Fruit fly (Drosophila melanogaster) whole organism, prepupa: ENCODE results near the gene CG32152.

ENCODE experiments used
- CG10631 ChIP-seq: fragments of 200-800 bp; sonication (Bioruptor generic); optimal IDR thresholded peaks from 2 replicates; lab custom pipeline; 2016; ENCODE audit warnings: missing biosample characterization, missing genetic modification characterization
- CG10669 ChIP-seq: fragments of 200-800 bp; sonication (Bioruptor generic); optimal IDR thresholded peaks from 3 replicates; lab custom pipeline; 2018; ENCODE audit warnings: missing biosample characterization, mild to moderate bottlenecking, missing genetic modification characterization, moderate library complexity
- CG11294 ChIP-seq: fragments of 200-800 bp; sonication (Bioruptor generic); IDR thresholded peaks from 2 replicates; pipeline ENCODE4 v1.3.6; 2022; ENCODE audit warnings: missing biosample characterization, missing genetic modification characterization
- CG11762 ChIP-seq: fragments of 200-800 bp; sonication (Bioruptor generic); optimal IDR thresholded peaks from 3 replicates; lab custom pipeline; 2016; ENCODE audit warnings: missing biosample characterization, missing genetic modification characterization; ENCODE audit not compliant: insufficient read depth
- CG15336 ChIP-seq: fragments of 200-800 bp; sonication (Bioruptor generic); IDR thresholded peaks from 2 replicates; pipeline ENCODE4 v1.3.6; 2022; ENCODE audit warnings: missing biosample characterization, missing genetic modification characterization
- CG16779 ChIP-seq: fragments of 200-800 bp; sonication (Bioruptor generic); optimal IDR thresholded peaks from 3 replicates; lab custom pipeline; 2017; ENCODE audit warnings: missing biosample characterization, mild to moderate bottlenecking, missing genetic modification characterization
- CG3032 ChIP-seq: fragments of 200-800 bp; optimal IDR thresholded peaks from 2 replicates; lab custom pipeline; 2019; ENCODE audit warnings: missing biosample characterization, mild to moderate bottlenecking, missing genetic modification characterization, moderate library complexity
- CG31627 ChIP-seq: fragments of 200-800 bp; sonication (Bioruptor generic); optimal IDR thresholded peaks from 3 replicates; lab custom pipeline; 2016; ENCODE audit warnings: missing biosample characterization, missing genetic modification characterization
- CG34406 ChIP-seq: fragments of 200-800 bp; sonication (Bioruptor generic); optimal IDR thresholded peaks from 3 replicates; lab custom pipeline; 2016; ENCODE audit warnings: missing biosample characterization, missing genetic modification characterization
- CG3919 ChIP-seq: fragments of 200-800 bp; sonication (Bioruptor generic); optimal IDR thresholded peaks from 3 replicates; lab custom pipeline; 2016; ENCODE audit warnings: missing biosample characterization, missing genetic modification characterization
- CG4318 ChIP-seq: fragments of 200-800 bp; sonication (Bioruptor generic); optimal IDR thresholded peaks from 3 replicates; lab custom pipeline; 2017; ENCODE audit warnings: missing biosample characterization, mild to moderate bottlenecking, missing genetic modification characterization
- CG6792 ChIP-seq: fragments of 200-800 bp; sonication (Bioruptor generic); optimal IDR thresholded peaks from 3 replicates; lab custom pipeline; 2016; ENCODE audit warnings: missing biosample characterization, missing genetic modification characterization
- CG6808 ChIP-seq: fragments of 200-800 bp; sonication (Bioruptor generic); optimal IDR thresholded peaks from 3 replicates; lab custom pipeline; 2017; ENCODE audit warnings: missing biosample characterization, missing genetic modification characterization, mild to moderate bottlenecking, moderate library complexity, missing genetic modification reagents
- CG6854 ChIP-seq: fragments of 200-800 bp; sonication (Bioruptor generic); optimal IDR thresholded peaks from 2 replicates; lab custom pipeline; 2017; ENCODE audit warnings: missing biosample characterization, mild to moderate bottlenecking, missing genetic modification characterization
- CG7368 ChIP-seq: fragments of 200-800 bp; sonication (Bioruptor generic); optimal IDR thresholded peaks from 3 replicates; lab custom pipeline; 2016; ENCODE audit warnings: missing biosample characterization, missing genetic modification characterization
- CG8119 ChIP-seq: fragments of 200-800 bp; sonication (Bioruptor generic); IDR thresholded peaks from 3 replicates; pipeline ENCODE4 v1.3.6; 2022; ENCODE audit warnings: missing biosample characterization, missing genetic modification characterization
- CG8319 ChIP-seq: fragments of 200-800 bp; sonication (Bioruptor generic); optimal IDR thresholded peaks from 3 replicates; lab custom pipeline; 2016; ENCODE audit warnings: missing biosample characterization, missing genetic modification characterization
- CG8632 ChIP-seq: fragments of 200-800 bp; sonication (Bioruptor generic); optimal IDR thresholded peaks from 3 replicates; lab custom pipeline; 2016; ENCODE audit warnings: missing biosample characterization, missing genetic modification characterization
- CG9139 ChIP-seq: fragments of 200-800 bp; sonication (Bioruptor generic); optimal IDR thresholded peaks from 3 replicates; lab custom pipeline; 2017; ENCODE audit warnings: missing biosample characterization, mild to moderate bottlenecking, missing genetic modification characterization
- Eip93F ChIP-seq: fragments of 200-800 bp; sonication (Bioruptor generic); optimal IDR thresholded peaks from 2 replicates; lab custom pipeline; 2016; ENCODE audit warnings: missing biosample characterization, mild to moderate bottlenecking, missing genetic modification characterization
- Ets21C ChIP-seq: fragments of 200-800 bp; sonication (Bioruptor generic); optimal IDR thresholded peaks from 3 replicates; lab custom pipeline; 2016; ENCODE audit warnings: missing biosample characterization, missing genetic modification characterization
- Gug ChIP-seq: fragments of 200-800 bp; sonication (Bioruptor generic); IDR thresholded peaks from 2 replicates; pipeline ENCODE4 v1.3.6; 2022; ENCODE audit warnings: missing biosample characterization, missing genetic modification characterization
- Hr38 ChIP-seq: sonication (Bioruptor generic); optimal IDR thresholded peaks from 2 replicates; lab custom pipeline; 2016; ENCODE audit warnings: missing biosample characterization, missing genetic modification characterization
- Hr39 ChIP-seq: fragments of 200-800 bp; sonication (Bioruptor generic); optimal IDR thresholded peaks from 2 replicates; lab custom pipeline; 2016; ENCODE audit warnings: missing biosample characterization, missing genetic modification characterization
- OdsH ChIP-seq: fragments of 200-800 bp; sonication (Bioruptor generic); optimal IDR thresholded peaks from 3 replicates; lab custom pipeline; 2016; ENCODE audit warnings: missing biosample characterization, missing genetic modification characterization
- Smox ChIP-seq: fragments of 200-800 bp; sonication (Bioruptor generic); optimal IDR thresholded peaks from 3 replicates; lab custom pipeline; 2016; ENCODE audit warnings: missing biosample characterization, missing genetic modification characterization
- Sox14 ChIP-seq: fragments of 200-800 bp; sonication (Bioruptor generic); optimal IDR thresholded peaks from 3 replicates; lab custom pipeline; 2016; ENCODE audit warnings: missing biosample characterization, missing genetic modification characterization
- achi ChIP-seq: fragments of 200-800 bp; sonication (Bioruptor generic); optimal IDR thresholded peaks from 3 replicates; lab custom pipeline; 2016; ENCODE audit warnings: missing biosample characterization, missing genetic modification characterization
- acj6 ChIP-seq: fragments of 200-800 bp; sonication (Bioruptor generic); optimal IDR thresholded peaks from 3 replicates; lab custom pipeline; 2016; ENCODE audit warnings: missing biosample characterization, missing genetic modification characterization
- cyc ChIP-seq: fragments of 200-800 bp; sonication (Bioruptor generic); optimal IDR thresholded peaks from 3 replicates; lab custom pipeline; 2016; ENCODE audit warnings: missing biosample characterization, missing genetic modification characterization
- dac ChIP-seq: fragments of 200-800 bp; sonication (Bioruptor generic); optimal IDR thresholded peaks from 2 replicates; lab custom pipeline; 2017; ENCODE audit warnings: missing biosample characterization, mild to moderate bottlenecking, missing genetic modification characterization
- dsx ChIP-seq: fragments of 200-800 bp; optimal IDR thresholded peaks from 3 replicates; lab custom pipeline; 2019; ENCODE audit warnings: missing biosample characterization, mild to moderate bottlenecking, missing genetic modification characterization, moderate library complexity; ENCODE audit not compliant: poor library complexity, severe bottlenecking
- eg ChIP-seq: fragments of 200-800 bp; sonication (Bioruptor generic); IDR thresholded peaks from 3 replicates; pipeline ENCODE4 v1.3.6; 2022; ENCODE audit warnings: missing biosample characterization, missing genetic modification characterization
- esn ChIP-seq: fragments of 200-800 bp; sonication (Bioruptor generic); optimal IDR thresholded peaks from 2 replicates; lab custom pipeline; 2016; ENCODE audit warnings: missing biosample characterization, mild to moderate bottlenecking, missing genetic modification characterization, moderate library complexity
- fd59A ChIP-seq: fragments of 200-800 bp; sonication (Bioruptor generic); optimal IDR thresholded peaks from 2 replicates; lab custom pipeline; 2017; ENCODE audit warnings: missing biosample characterization, mild to moderate bottlenecking, missing genetic modification characterization, missing genetic modification reagents
- fd85E ChIP-seq: fragments of 200-800 bp; sonication (Bioruptor generic); optimal IDR thresholded peaks from 3 replicates; lab custom pipeline; 2016; ENCODE audit warnings: missing biosample characterization, missing genetic modification characterization
- lz ChIP-seq: fragments of 200-800 bp; sonication (Bioruptor generic); optimal IDR thresholded peaks from 3 replicates; lab custom pipeline; 2016; ENCODE audit warnings: missing biosample characterization, missing genetic modification characterization
- spab ChIP-seq: fragments of 200-800 bp; sonication (Bioruptor generic); optimal IDR thresholded peaks from 2 replicates; lab custom pipeline; 2017; ENCODE audit warnings: missing biosample characterization, mild to moderate bottlenecking, missing genetic modification characterization, missing genetic modification reagents
- ss ChIP-seq, 2 experiments: fragments of 200-800 bp; sonication (Bioruptor generic); optimal IDR thresholded peaks; 2 replicates in 1 of 2; 3 replicates in 1 of 2; lab custom pipeline; 2017 to 2018; ENCODE audit warnings: mild to moderate bottlenecking in 2 of 2, missing biosample characterization in 2 of 2, missing genetic modification characterization in 2 of 2, moderate library complexity in 1 of 2
- svp ChIP-seq: fragments of 200-800 bp; sonication (Bioruptor generic); peaks from one replicate; lab custom pipeline; 2016; ENCODE audit warnings: missing biosample characterization, missing genetic modification characterization
- topi ChIP-seq: fragments of 200-800 bp; sonication (Bioruptor generic); optimal IDR thresholded peaks from 3 replicates; lab custom pipeline; 2016; ENCODE audit warnings: missing biosample characterization, missing genetic modification characterization
- vri ChIP-seq: fragments of 200-800 bp; sonication (Bioruptor generic); optimal IDR thresholded peaks from 3 replicates; lab custom pipeline; 2016; ENCODE audit warnings: missing biosample characterization, mild to moderate bottlenecking, missing genetic modification characterization

Gene CG32152

DNA sequence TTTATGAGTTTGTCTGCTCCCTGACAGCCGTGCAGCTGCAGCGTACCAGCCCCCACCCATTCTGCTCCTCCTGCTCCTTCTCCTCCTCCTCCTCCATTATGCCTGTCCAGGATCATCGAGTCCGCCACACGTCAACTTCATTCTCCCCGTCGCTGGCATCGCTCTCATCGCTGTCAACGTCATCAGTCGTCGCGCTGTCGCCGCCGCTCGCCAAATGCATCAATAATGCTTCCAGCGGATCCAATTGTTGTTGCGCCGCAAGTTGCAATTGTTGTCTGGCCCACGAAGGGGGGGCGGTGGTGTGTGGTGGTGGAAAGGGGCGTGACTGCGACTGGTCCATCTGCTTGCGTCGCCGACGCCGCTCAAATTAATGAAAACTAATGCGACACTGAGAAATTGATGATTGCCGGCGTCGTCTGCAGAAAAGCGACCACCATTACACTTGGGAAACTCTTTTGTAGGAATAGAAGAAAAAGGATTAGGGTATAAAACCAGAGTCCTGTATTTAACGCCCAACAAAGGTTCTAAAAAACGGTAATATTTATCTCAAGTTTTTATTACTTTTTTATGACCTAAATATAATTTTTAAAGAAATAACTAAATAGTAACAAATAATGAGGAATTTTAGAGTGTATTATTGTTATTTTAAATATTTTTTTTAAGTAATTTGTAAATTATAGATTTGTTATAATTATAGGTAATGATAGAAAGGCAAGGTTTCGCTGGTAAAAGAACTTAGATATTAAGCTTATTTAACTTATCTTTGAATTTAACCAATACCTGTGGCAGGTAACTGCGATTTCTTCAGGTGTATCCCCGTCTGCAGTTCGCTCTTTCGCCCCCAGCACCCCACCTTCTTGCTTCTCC is 45.5 kb upstream of the CG32152 start (continued):
- TF ChIP-seq Smox (GFP tag; lab: Kevin White, UChicago) (peak; percentile 0), eg (no peak), CG7368 (GFP tag; lab: Kevin White, UChicago) (peak; percentile 15), CG4318 (GFP tag; lab: Kevin White, UChicago) (peak; percentile 1), svp (GFP tag; lab: Kevin White, UChicago) (peak; percentile 79), dac (GFP tag; lab: Kevin White, UChicago) (no peak), CG31627 (GFP tag; lab: Kevin White, UChicago) (peak; percentile 1), CG8319 (GFP tag; lab: Kevin White, UChicago) (peak; percentile 1), CG3919 (GFP tag; lab: Kevin White, UChicago) (peak; percentile 42), CG11294 (no peak), Gug (no peak), Sox14 (GFP tag; lab: Kevin White, UChicago) (no peak), topi (GFP tag; lab: Kevin White, UChicago) (peak; percentile 33), spab (peak; percentile 67), CG6792 (GFP tag; lab: Kevin White, UChicago) (peak; percentile 18), esn (GFP tag; lab: Kevin White, UChicago) (peak; percentile 56), CG15336 (GFP tag; lab: Robert Waterston, UW) (no peak), vri (no peak)

DNA sequence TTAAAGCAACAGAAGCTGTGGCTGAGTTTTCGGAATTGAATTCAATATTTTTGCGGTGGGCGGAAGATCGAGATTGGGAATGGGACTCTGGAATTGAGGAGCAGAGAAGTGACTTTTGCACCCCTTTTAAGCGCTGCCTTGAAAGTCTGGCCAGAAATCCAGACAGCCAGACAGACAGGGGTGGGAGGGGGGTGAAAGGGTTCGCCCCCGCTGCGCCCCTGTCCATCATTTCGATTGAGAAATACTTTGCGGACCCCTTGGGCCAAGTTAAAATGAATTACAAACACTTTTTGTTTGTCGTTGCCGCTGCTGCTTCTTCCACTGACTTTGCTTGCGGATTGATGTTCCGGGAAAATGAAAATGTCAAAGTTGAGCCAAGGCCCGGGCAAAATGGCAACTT is 39.7 kb upstream of the CG32152 start:
- no peak for TF ChIP-seq OdsH (GFP tag; lab: Kevin White, UChicago)
- TF ChIP-seq CG11762 (GFP tag; lab: Kevin White, UChicago): no peak
- no peak for TF ChIP-seq ss (GFP tag; optimal IDR thresholded peaks at IDR 0.05; lab: Kevin White, UChicago)
- no peak for TF ChIP-seq CG6808
- TF ChIP-seq Gug: no peak
- no peak for TF ChIP-seq CG8319 (GFP tag; lab: Kevin White, UChicago)
- TF ChIP-seq CG16779 (tag; lab: Kevin White, UChicago): no peak

dm6 chr3L:16182633-16183462 is 39.0 kb upstream of the CG32152 start:
- TF ChIP-seq CG3032 (tag; lab: Kevin White, UChicago) (no peak), Eip93F (GFP tag; lab: Kevin White, UChicago) (no peak), CG16779 (tag; lab: Kevin White, UChicago) (no peak), topi (GFP tag; lab: Kevin White, UChicago) (peak; percentile 75), cyc (GFP tag; lab: Kevin White, UChicago) (peak; percentile 63), CG15336 (GFP tag; lab: Robert Waterston, UW) (no peak), fd59A (GFP tag; lab: Kevin White, UChicago) (peak; percentile 18), eg (no peak), Sox14 (GFP tag; lab: Kevin White, UChicago) (peak; percentile 31), CG7368 (GFP tag; lab: Kevin White, UChicago) (no peak), OdsH (GFP tag; lab: Kevin White, UChicago) (peak; percentile 59), Hr39 (peak; percentile 54), Gug (no peak), lz (GFP tag; lab: Kevin White, UChicago) (peak; percentile 34), CG8119 (GFP tag; lab: Robert Waterston, UW) (no peak), CG10631 (peak; percentile 36), dsx (GFP tag; lab: Kevin White, UChicago) (peak; percentile 6), CG9139 (GFP tag; lab: Kevin White, UChicago) (no peak), Ets21C (GFP tag; lab: Kevin White, UChicago) (peak; percentile 29), Smox (GFP tag; lab: Kevin White, UChicago) (peak; percentile 65), vri (peak; percentile 23), ss (GFP tag; optimal IDR thresholded peaks at IDR 0.05; lab: Kevin White, UChicago) (peak in 1 of 2 experiments; percentile 14), fd85E (GFP tag; lab: Kevin White, UChicago) (no peak), achi (peak; percentile 45), esn (GFP tag; lab: Kevin White, UChicago) (peak; percentile 72), CG6854 (GFP tag; lab: Kevin White, UChicago) (no peak), Hr38 (GFP tag; lab: Kevin White, UChicago) (no peak), CG3919 (GFP tag; lab: Kevin White, UChicago) (peak; percentile 32), CG10669 (GFP tag; lab: Kevin White, UChicago) (peak; percentile 37), CG34406 (peak; percentile 57), svp (GFP tag; lab: Kevin White, UChicago) (peak; percentile 89), CG8632 (GFP tag; lab: Kevin White, UChicago) (peak; percentile 69), acj6 (GFP tag; lab: Kevin White, UChicago) (peak; percentile 57)
